Worm (Caenorhabditis elegans) whole organism, mixed stage, embryonic: ENCODE results near the gene F41G4.8.

Experiments used
- ceh-43 ChIP-seq: fragments of 200-800 bp; sonication (Bioruptor generic); optimal IDR thresholded peaks from 2 replicates; lab custom pipeline; 2018; ENCODE audit warnings: mild to moderate bottlenecking, missing genetic modification characterization, moderate library complexity, missing compliant biosample characterization
- ces-1 ChIP-seq: fragments of 150-350 bp; optimal IDR thresholded peaks from 2 replicates; lab custom pipeline; 2014; ENCODE audit warnings: missing biosample characterization, missing genetic modification reagents, missing genetic modification characterization
- lin-32 ChIP-seq: fragments of 200-800 bp; sonication (Bioruptor generic); optimal IDR thresholded peaks from 2 replicates; lab custom pipeline; 2018; ENCODE audit warnings: mild to moderate bottlenecking, missing genetic modification characterization, missing compliant biosample characterization
- mls-2 ChIP-seq: sonication (generic microtip); optimal IDR thresholded peaks from 2 replicates; lab custom pipeline; 2016; ENCODE audit warnings: mild to moderate bottlenecking, missing genetic modification characterization, moderate library complexity, missing compliant biosample characterization
- zip-8 ChIP-seq: fragments of 150-350 bp; optimal IDR thresholded peaks from 2 replicates; lab custom pipeline; 2014; ENCODE audit warnings: missing biosample characterization, missing genetic modification characterization

DNA sequence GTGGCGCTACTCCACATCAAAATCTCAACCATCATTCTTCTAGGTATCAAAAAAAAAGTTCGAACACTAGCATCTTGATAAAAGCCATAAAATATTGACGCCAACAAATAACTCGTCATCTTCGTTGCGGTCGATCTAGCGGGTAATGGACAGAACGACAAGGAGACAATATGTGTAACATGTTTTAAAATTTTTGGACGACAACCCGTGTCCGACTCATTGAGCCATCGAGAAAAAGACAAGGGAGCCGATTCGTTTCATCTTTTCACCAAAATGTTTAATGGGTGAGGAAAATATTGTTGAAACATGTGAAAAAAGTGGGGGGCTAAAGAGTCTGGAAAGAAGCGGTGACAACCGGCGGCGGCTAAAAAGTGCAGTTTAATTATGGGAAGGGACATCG lies 23.3 kb downstream of the F41G4.8 start:
- no peak for TF ChIP-seq mls-2
- TF ChIP-seq ces-1 (GFP tag; lab: Kevin White, UChicago) = no peak
- no peak for TF ChIP-seq lin-32 (GFP tag; lab: Kevin White, UChicago)
- no peak for TF ChIP-seq zip-8
- TF ChIP-seq ceh-43 (GFP tag; lab: Kevin White, UChicago) = no peak
